Fruit fly (Drosophila melanogaster): Measurements from ENCODE around the gene ppk15.

dm6 chr3R:26452345-26452744 is 48.9 kb upstream of the ppk15 start, which contains the start of gene CG5447:
- TF ChIP-seq CG7045 (GFP tag; optimal IDR thresholded peaks at IDR 0.05) (no peak), Crg-1 (GFP tag; optimal IDR thresholded peaks at IDR 0.05) (no peak), CG33017 (tag; optimal IDR thresholded peaks at IDR 0.05) (no peak), Mnt (GFP tag; optimal IDR thresholded peaks at IDR 0.05) (no peak), CG5204 (GFP tag; optimal IDR thresholded peaks at IDR 0.05) (no peak), CG1620 (GFP tag; optimal IDR thresholded peaks at IDR 0.05) (no peak), pad (GFP tag; optimal IDR thresholded peaks at IDR 0.05) (no peak), CG7101 (tag; optimal IDR thresholded peaks at IDR 0.05) (no peak), kay (GFP tag; ENCODE audit: borderline replicate concordance) (no peak)

All from whole organism, adult.